Fruit fly (Drosophila melanogaster): Measurements from ENCODE around the gene Slu7.

- TF ChIP-seq CG8478 (optimal IDR thresholded peaks at IDR 0.05) (no peak), CTCF (optimal IDR thresholded peaks at IDR 0.05) (no peak)
These were observed 11.9 kb upstream of the Slu7 start, which contains the start of gene CG11841 for dm6 chr3R:29050756-29051155.
